Worm (Caenorhabditis elegans): ENCODE measurements around the gene T01B7.5.
A peak's percentile ranks its signal among the peaks of the same experiment; 100 is the strongest.

The T01B7.5 gene

DNA sequence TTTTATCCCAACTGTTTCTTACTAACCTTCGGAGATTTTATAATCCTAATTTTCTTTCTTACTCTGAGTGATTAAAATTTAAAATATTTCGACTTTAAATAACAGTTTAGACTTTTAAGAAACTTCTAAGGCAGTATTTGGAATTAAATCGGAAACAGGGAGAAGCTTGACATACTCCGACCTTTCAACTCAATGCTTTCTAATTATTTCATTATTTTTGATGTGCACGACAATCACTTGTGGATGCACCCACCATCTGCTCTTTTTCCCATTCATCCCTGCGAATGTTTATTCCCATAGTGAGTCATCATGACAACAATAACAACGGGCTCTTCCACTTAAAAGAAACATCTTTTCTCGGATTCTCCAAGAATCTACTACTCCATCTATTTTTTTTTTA lies 32.0 kb downstream of the T01B7.5 start:
- TF ChIP-seq aly-2 (tag; optimal IDR thresholded peaks at IDR 0.05) (no peak), sma-3 (GFP tag; optimal IDR thresholded peaks at IDR 0.05) (no peak), elt-3 (tag; optimal IDR thresholded peaks at IDR 0.05) (no peak)

DNA sequence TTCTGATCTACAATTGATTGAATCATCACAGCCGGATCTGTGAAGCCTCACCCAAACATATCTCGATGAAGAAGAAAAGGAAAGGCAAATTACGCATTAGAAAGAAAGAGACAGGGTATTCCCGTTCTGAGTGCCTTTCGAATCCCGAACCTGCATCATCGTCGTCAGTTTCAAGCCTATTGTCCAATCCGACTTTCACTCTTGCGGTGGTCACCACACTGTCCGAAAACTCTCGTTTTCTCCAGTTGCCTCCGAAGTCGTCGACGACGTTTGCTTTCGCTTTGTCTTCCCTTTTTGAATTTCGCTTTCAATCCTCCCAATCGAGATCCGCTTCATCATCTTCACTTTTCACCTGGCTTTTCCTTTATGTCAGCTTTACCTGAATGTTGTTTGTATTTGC lies 32.5 kb downstream of the T01B7.5 start:
- peak; percentile 98 for TF ChIP-seq blmp-1 (tag; optimal IDR thresholded peaks at IDR 0.05; ENCODE audit: insufficient read depth)
- TF ChIP-seq mdl-1 (tag; optimal IDR thresholded peaks at IDR 0.05) = no peak

DNA sequence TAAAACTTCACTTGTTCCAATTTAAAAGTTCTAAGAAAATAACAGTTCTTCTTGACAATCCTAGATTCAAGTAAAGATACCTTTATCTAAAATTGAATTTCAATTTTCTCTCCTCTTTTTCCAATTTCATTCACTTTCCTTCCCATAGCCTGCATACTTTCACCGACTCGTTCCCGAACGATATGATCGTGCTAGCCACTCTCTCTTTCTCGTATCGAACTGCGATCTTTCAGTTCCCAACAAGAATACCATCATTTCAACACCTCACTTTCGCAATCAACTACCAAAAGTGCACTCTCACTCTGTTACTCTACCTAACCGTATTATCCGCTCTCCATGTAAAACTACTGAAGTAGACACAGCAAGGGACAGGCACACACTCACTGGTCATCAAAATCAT lies 33.4 kb downstream of the T01B7.5 start:
- TF ChIP-seq C34F6.9 (tag; optimal IDR thresholded peaks at IDR 0.05) (no peak), sma-9 (GFP tag; optimal IDR thresholded peaks at IDR 0.05) (no peak), sma-9 (tag; optimal IDR thresholded peaks at IDR 0.05) (no peak), blmp-1 (tag; optimal IDR thresholded peaks at IDR 0.05; ENCODE audit: insufficient read depth) (peak; percentile 98), aly-2 (tag; optimal IDR thresholded peaks at IDR 0.05) (no peak), nhr-10 (tag; optimal IDR thresholded peaks at IDR 0.05) (no peak), F13H6.1 (tag; optimal IDR thresholded peaks at IDR 0.05) (no peak), nhr-129 (tag; optimal IDR thresholded peaks at IDR 0.05) (peak; percentile 13)

DNA sequence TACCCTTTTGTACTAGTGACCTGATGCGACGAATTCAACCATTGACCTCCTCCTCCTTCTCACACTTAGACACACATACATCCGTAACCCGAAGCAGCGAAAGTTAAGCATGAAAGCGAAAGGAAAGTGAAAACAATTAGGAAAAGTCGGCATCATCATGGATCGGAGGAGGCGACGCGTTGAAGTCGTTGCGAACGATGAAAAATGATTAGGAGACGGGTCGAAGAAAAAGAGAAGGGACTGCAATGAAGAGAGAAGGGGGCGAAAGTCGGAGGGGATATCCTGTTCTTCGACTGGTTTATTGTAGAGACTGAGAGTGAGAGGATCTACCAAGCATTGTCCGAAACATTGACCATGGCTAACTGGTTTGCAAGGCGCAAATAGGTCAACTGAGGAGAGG lies 34.4 kb downstream of the T01B7.5 start:
- no peak for TF ChIP-seq alr-1 (tag; optimal IDR thresholded peaks at IDR 0.05)
- no peak for TF ChIP-seq aly-2 (tag; optimal IDR thresholded peaks at IDR 0.05)
- TF ChIP-seq nhr-11 (tag; optimal IDR thresholded peaks at IDR 0.05) = no peak
- TF ChIP-seq nhr-6 (tag; optimal IDR thresholded peaks at IDR 0.05) = no peak
- no peak for TF ChIP-seq dmd-4 (tag; optimal IDR thresholded peaks at IDR 0.05)
- TF ChIP-seq F13H6.1 (tag; optimal IDR thresholded peaks at IDR 0.05) = no peak
- peak in 1 of 2 experiments; percentile 27 for TF ChIP-seq lsy-2 (tag; optimal IDR thresholded peaks at IDR 0.05)
- TF ChIP-seq nhr-25 (tag; optimal IDR thresholded peaks at IDR 0.05) = peak; percentile 27
- TF ChIP-seq unc-62 (GFP tag; optimal IDR thresholded peaks at IDR 0.05) = no peak
- no peak for TF ChIP-seq nhr-12 (tag; optimal IDR thresholded peaks at IDR 0.05)
- TF ChIP-seq mdl-1 (tag; optimal IDR thresholded peaks at IDR 0.05) = peak in 1 of 2 experiments; percentile 10
- TF ChIP-seq nhr-10 (tag; optimal IDR thresholded peaks at IDR 0.05) = no peak
- TF ChIP-seq peb-1 (tag; optimal IDR thresholded peaks at IDR 0.05) = peak; percentile 5
- TF ChIP-seq Y55F3AM.14 (GFP tag; optimal IDR thresholded peaks at IDR 0.05) = no peak
- TF ChIP-seq nhr-23 (tag; optimal IDR thresholded peaks at IDR 0.05) = no peak
- no peak for TF ChIP-seq nhr-237 (tag; optimal IDR thresholded peaks at IDR 0.05)
- TF ChIP-seq elt-1 (tag; optimal IDR thresholded peaks at IDR 0.05) = no peak
- TF ChIP-seq elt-3 (tag; optimal IDR thresholded peaks at IDR 0.05) = no peak
- TF ChIP-seq ceh-16 (tag; optimal IDR thresholded peaks at IDR 0.05) = no peak
- no peak for TF ChIP-seq C34F6.9 (tag; optimal IDR thresholded peaks at IDR 0.05)
- TF ChIP-seq zag-1 (tag; optimal IDR thresholded peaks at IDR 0.05) = no peak
- TF ChIP-seq unc-55 (GFP tag; optimal IDR thresholded peaks at IDR 0.05) = no peak
- no peak for TF ChIP-seq mbf-1 (tag; optimal IDR thresholded peaks at IDR 0.05)
- TF ChIP-seq sma-3 (GFP tag; optimal IDR thresholded peaks at IDR 0.05) = no peak
- no peak for TF ChIP-seq skn-1 (tag; optimal IDR thresholded peaks at IDR 0.05)
- TF ChIP-seq ztf-11 (tag; optimal IDR thresholded peaks at IDR 0.05) = no peak
- TF ChIP-seq ceh-82 (tag; optimal IDR thresholded peaks at IDR 0.05) = no peak
- TF ChIP-seq ztf-4 (tag; optimal IDR thresholded peaks at IDR 0.05) = no peak
- TF ChIP-seq lin-13 (GFP tag; optimal IDR thresholded peaks at IDR 0.05) = no peak
- TF ChIP-seq lin-39 (tag; optimal IDR thresholded peaks at IDR 0.05) = no peak
- TF ChIP-seq nhr-21 (tag; optimal IDR thresholded peaks at IDR 0.05) = peak; percentile 84
- no peak for TF ChIP-seq unc-39 (tag; optimal IDR thresholded peaks at IDR 0.05)
- TF ChIP-seq egl-27 (tag; optimal IDR thresholded peaks at IDR 0.05) = peak; percentile 74
- no peak for TF ChIP-seq ama-1 (optimal IDR thresholded peaks at IDR 0.05)
- TF ChIP-seq blmp-1 (tag; optimal IDR thresholded peaks at IDR 0.05; ENCODE audit: insufficient read depth) = peak; percentile 99
- no peak for TF ChIP-seq nhr-77 (tag; optimal IDR thresholded peaks at IDR 0.05)
- no peak for TF ChIP-seq R02D3.7 (tag; optimal IDR thresholded peaks at IDR 0.05)
- TF ChIP-seq ZK546.5 (tag; optimal IDR thresholded peaks at IDR 0.05) = no peak
- no peak for TF ChIP-seq nhr-129 (tag; optimal IDR thresholded peaks at IDR 0.05)
- peak; percentile 1 for TF ChIP-seq sma-9 (GFP tag; optimal IDR thresholded peaks at IDR 0.05)
- TF ChIP-seq sma-9 (tag; optimal IDR thresholded peaks at IDR 0.05) = no peak
- TF ChIP-seq crh-2 (tag; optimal IDR thresholded peaks at IDR 0.05) = no peak
- TF ChIP-seq ztf-1 (GFP tag; conservative IDR thresholded peaks at IDR 0.05) = no peak
- TF ChIP-seq lin-11 (tag; optimal IDR thresholded peaks at IDR 0.05) = no peak
- peak; percentile 9 for TF ChIP-seq fos-1 (tag; optimal IDR thresholded peaks at IDR 0.05)
- no peak for TF ChIP-seq mab-5 (tag; optimal IDR thresholded peaks at IDR 0.05)
- TF ChIP-seq gmeb-1 (tag; optimal IDR thresholded peaks at IDR 0.05) = no peak
- no peak for TF ChIP-seq snpc-4 (tag; optimal IDR thresholded peaks at IDR 0.05)
